Worm (Caenorhabditis elegans) whole organism, L4 larva: Measurements from ENCODE around the gene F40C5.2.

Experiments used
- F44E2.7 ChIP-seq: fragments of 200-800 bp; sonication (Bioruptor generic); IDR thresholded peaks from 2 replicates; pipeline ENCODE4 v2.1.2; 2022; ENCODE audit warnings: missing genetic modification characterization, missing compliant biosample characterization
- R02D3.7 ChIP-seq: fragments of 150-350 bp; sonication (generic microtip); optimal IDR thresholded peaks from 3 replicates; lab custom pipeline; 2014; ENCODE audit warnings: missing biosample characterization, missing genetic modification characterization
- T20F7.1 ChIP-seq: fragments of 200-800 bp; sonication (Bioruptor generic); optimal IDR thresholded peaks from 2 replicates; lab custom pipeline; 2018; ENCODE audit warnings: mild to moderate bottlenecking, missing genetic modification characterization, missing compliant biosample characterization
- T26A8.4 ChIP-seq: fragments of 200-800 bp; sonication (Bioruptor generic); IDR thresholded peaks from 2 replicates; pipeline ENCODE4 v1.3.6; 2022; ENCODE audit warnings: missing genetic modification characterization, missing compliant biosample characterization
- Y105C5A.15 ChIP-seq: fragments of 200-800 bp; sonication (Bioruptor generic); IDR thresholded peaks from 2 replicates; pipeline ENCODE4 v1.3.6; 2022; ENCODE audit warnings: missing genetic modification characterization, missing compliant biosample characterization
- Y48G9A.11 ChIP-seq: fragments of 200-800 bp; sonication (Bioruptor generic); IDR thresholded peaks from 2 replicates; pipeline ENCODE4 v1.3.6; 2022; ENCODE audit warnings: missing genetic modification reagents, missing genetic modification characterization, missing compliant biosample characterization
- Y5F2A.4 ChIP-seq: fragments of 200-800 bp; sonication (Bioruptor generic); optimal IDR thresholded peaks from 2 replicates; lab custom pipeline; 2018; ENCODE audit warnings: mild to moderate bottlenecking, missing genetic modification characterization, missing compliant biosample characterization
- Y75B8A.6 ChIP-seq: fragments of 200-800 bp; sonication (Bioruptor generic); IDR thresholded peaks from 2 replicates; pipeline ENCODE4 v1.3.6; 2022; ENCODE audit warnings: missing genetic modification reagents, missing genetic modification characterization, missing compliant biosample characterization
- ZK337.2 ChIP-seq: fragments of 200-800 bp; sonication (Bioruptor generic); IDR thresholded peaks from 2 replicates; pipeline ENCODE4 v1.3.6; 2022; ENCODE audit warnings: missing genetic modification reagents, missing genetic modification characterization, missing compliant biosample characterization
- ZK546.5 ChIP-seq, 2 experiments: sonication (generic microtip); optimal IDR thresholded peaks; 2 replicates each; lab custom pipeline; 2017; ENCODE audit warnings: missing biosample characterization in 2 of 2, missing genetic modification characterization in 2 of 2
- aly-2 ChIP-seq: sonication (generic microtip); optimal IDR thresholded peaks from 2 replicates; lab custom pipeline; 2018; ENCODE audit warnings: missing biosample characterization, missing genetic modification characterization
- attf-4 ChIP-seq: sonication (generic microtip); optimal IDR thresholded peaks from 3 replicates; lab custom pipeline; 2017; ENCODE audit warnings: missing biosample characterization, missing genetic modification characterization
- ceh-20 ChIP-seq: fragments of 200-800 bp; sonication (Bioruptor generic); IDR thresholded peaks from 2 replicates; pipeline ENCODE4 v1.3.6; 2022; ENCODE audit warnings: missing genetic modification reagents, missing genetic modification characterization, missing compliant biosample characterization
- ceh-28 ChIP-seq: fragments of 150-350 bp; optimal IDR thresholded peaks from 2 replicates; lab custom pipeline; 2014; ENCODE audit warnings: missing biosample characterization, missing genetic modification reagents, missing genetic modification characterization
- ceh-32 ChIP-seq: sonication (generic microtip); optimal IDR thresholded peaks from 2 replicates; lab custom pipeline; 2016; ENCODE audit warnings: mild to moderate bottlenecking, missing genetic modification characterization, missing compliant biosample characterization; ENCODE audit not compliant: poor library complexity
- ceh-44 ChIP-seq: fragments of 200-800 bp; sonication (Bioruptor generic); IDR thresholded peaks from 2 replicates; pipeline ENCODE4 v1.3.6; 2022; ENCODE audit warnings: missing genetic modification reagents, missing genetic modification characterization, missing compliant biosample characterization
- ceh-82 ChIP-seq: sonication (generic microtip); optimal IDR thresholded peaks from 2 replicates; lab custom pipeline; 2017; ENCODE audit warnings: missing biosample characterization, missing genetic modification characterization
- daf-12 ChIP-seq: fragments of 150-350 bp; optimal IDR thresholded peaks from 2 replicates; lab custom pipeline; 2014; ENCODE audit warnings: missing biosample characterization, missing genetic modification reagents, missing genetic modification characterization
- daf-16 ChIP-seq, 3 experiments: sonication (generic microtip); optimal IDR thresholded peaks; 2 replicates each; lab custom pipeline; 2016 to 2017; ENCODE audit warnings: missing genetic modification characterization in 3 of 3, missing genetic modification reagents in 3 of 3, mild to moderate bottlenecking in 2 of 3, missing compliant biosample characterization in 2 of 3, missing biosample characterization in 1 of 3, moderate library complexity in 1 of 3
- daf-8 ChIP-seq: fragments of 200-800 bp; sonication (Bioruptor generic); IDR thresholded peaks from 2 replicates; pipeline ENCODE4 v1.3.6; 2022; ENCODE audit warnings: missing genetic modification characterization, missing compliant biosample characterization
- dmd-6 ChIP-seq: fragments of 200-800 bp; sonication (Bioruptor generic); IDR thresholded peaks from 2 replicates; pipeline ENCODE4 v1.3.6; 2022; ENCODE audit warnings: missing genetic modification reagents, missing genetic modification characterization, missing compliant biosample characterization
- dmd-8 ChIP-seq: fragments of 200-800 bp; sonication (Bioruptor generic); IDR thresholded peaks from 2 replicates; pipeline ENCODE4 v1.3.6; 2022; ENCODE audit warnings: missing genetic modification characterization, missing compliant biosample characterization
- duxl-1 ChIP-seq: sonication (generic microtip); optimal IDR thresholded peaks from 2 replicates; lab custom pipeline; 2016; ENCODE audit warnings: mild to moderate bottlenecking, missing genetic modification characterization, moderate library complexity, missing compliant biosample characterization; ENCODE audit not compliant: poor library complexity
- fkh-10 ChIP-seq: fragments of 150-350 bp; optimal IDR thresholded peaks from 2 replicates; lab custom pipeline; 2014; ENCODE audit warnings: missing biosample characterization, missing genetic modification reagents, missing genetic modification characterization
- hif-1 ChIP-seq, 2 experiments: sonication (generic microtip); optimal IDR thresholded peaks; 2 replicates each; lab custom pipeline; 2016 to 2017; ENCODE audit warnings: missing compliant biosample characterization in 2 of 2, missing genetic modification characterization in 2 of 2, missing genetic modification reagents in 2 of 2, missing genotype in 2 of 2, mild to moderate bottlenecking in 1 of 2
- hlh-11 ChIP-seq: fragments of 200-800 bp; sonication (Bioruptor generic); optimal IDR thresholded peaks from 2 replicates; lab custom pipeline; 2018; ENCODE audit warnings: mild to moderate bottlenecking, missing genetic modification characterization, missing compliant biosample characterization
- hmg-1.1 ChIP-seq: fragments of 200-800 bp; sonication (Bioruptor generic); IDR thresholded peaks from 2 replicates; pipeline ENCODE4 v1.3.6; 2022; ENCODE audit warnings: missing genetic modification reagents, missing genetic modification characterization, missing compliant biosample characterization
- jun-1 ChIP-seq: fragments of 150-350 bp; optimal IDR thresholded peaks from 2 replicates; lab custom pipeline; 2014; ENCODE audit warnings: missing biosample characterization, missing genetic modification reagents, missing genetic modification characterization
- lin-1 ChIP-seq: fragments of 200-800 bp; sonication (Bioruptor generic); IDR thresholded peaks from 2 replicates; pipeline ENCODE4 v1.3.6; 2022; ENCODE audit warnings: missing genetic modification reagents, missing genetic modification characterization, missing compliant biosample characterization
- lin-15B ChIP-seq: fragments of 150-350 bp; sonication (generic microtip); optimal IDR thresholded peaks from 3 replicates; lab custom pipeline; 2014; ENCODE audit warnings: missing biosample characterization, missing genetic modification characterization
- lin-39 ChIP-seq: fragments of 150-350 bp; optimal IDR thresholded peaks from 2 replicates; lab custom pipeline; 2014; ENCODE audit warnings: missing biosample characterization, missing genetic modification reagents, missing genetic modification characterization
- lsy-2 ChIP-seq, 2 experiments: fragments of 150-350 bp in 1 of 2; sonication (generic microtip) in 1 of 2; optimal IDR thresholded peaks; 2 replicates each; lab custom pipeline; 2014 to 2017; ENCODE audit warnings: missing biosample characterization in 2 of 2, missing genetic modification characterization in 2 of 2
- madf-5 ChIP-seq, 2 experiments: fragments of 200-800 bp; sonication (Bioruptor generic); IDR thresholded peaks; 2 replicates each; pipeline ENCODE4 v1.3.6; 2022; ENCODE audit warnings: missing compliant biosample characterization in 2 of 2, missing genetic modification characterization in 2 of 2
- madf-9 ChIP-seq: fragments of 200-800 bp; sonication (Bioruptor generic); conservative IDR thresholded peaks from 2 replicates; pipeline ENCODE4 v1.3.6; 2022; ENCODE audit warnings: missing genetic modification reagents, missing genetic modification characterization, missing compliant biosample characterization
- mdl-1 ChIP-seq, 2 experiments: fragments of 150-350 bp in 1 of 2; sonication (generic microtip) in 1 of 2; optimal IDR thresholded peaks; 2 replicates each; lab custom pipeline; 2014 to 2017; ENCODE audit warnings: missing biosample characterization in 2 of 2, missing genetic modification characterization in 2 of 2
- nhr-11 ChIP-seq: fragments of 150-350 bp; optimal IDR thresholded peaks from 2 replicates; lab custom pipeline; 2014; ENCODE audit warnings: missing biosample characterization, missing genetic modification characterization
- nhr-111 ChIP-seq: fragments of 200-800 bp; sonication (Bioruptor generic); optimal IDR thresholded peaks from 2 replicates; lab custom pipeline; 2018; ENCODE audit warnings: mild to moderate bottlenecking, missing genetic modification characterization, missing compliant biosample characterization
- nhr-237 ChIP-seq: sonication (generic microtip); optimal IDR thresholded peaks from 2 replicates; lab custom pipeline; 2017; ENCODE audit warnings: missing biosample characterization, missing genetic modification characterization
- nhr-6 ChIP-seq: fragments of 150-350 bp; optimal IDR thresholded peaks from 2 replicates; lab custom pipeline; 2014; ENCODE audit warnings: missing biosample characterization, missing genetic modification characterization
- nhr-76 ChIP-seq: fragments of 150-350 bp; optimal IDR thresholded peaks from 2 replicates; lab custom pipeline; 2014; ENCODE audit warnings: missing biosample characterization, missing genetic modification characterization
- nhr-77 ChIP-seq: fragments of 150-350 bp; optimal IDR thresholded peaks from 2 replicates; lab custom pipeline; 2014; ENCODE audit warnings: missing biosample characterization, missing genetic modification characterization
- php-3 ChIP-seq: fragments of 200-800 bp; sonication (Bioruptor generic); IDR thresholded peaks from 2 replicates; pipeline ENCODE4 v1.3.6; 2022; ENCODE audit warnings: missing genetic modification reagents, missing genetic modification characterization, missing compliant biosample characterization
- rbr-2 ChIP-seq: sonication (generic microtip); optimal IDR thresholded peaks from 2 replicates; lab custom pipeline; 2016; ENCODE audit warnings: missing genotype, missing genetic modification characterization, missing compliant biosample characterization
- snpc-1.2 ChIP-seq: fragments of 200-800 bp; sonication (Bioruptor generic); IDR thresholded peaks from 2 replicates; pipeline ENCODE4 v1.3.6; 2022; ENCODE audit warnings: missing genetic modification reagents, missing genetic modification characterization, missing compliant biosample characterization
- snpc-4 ChIP-seq: fragments of 150-350 bp; optimal IDR thresholded peaks from 2 replicates; lab custom pipeline; 2014; ENCODE audit warnings: missing biosample characterization, missing genetic modification characterization
- tag-97 ChIP-seq: fragments of 200-800 bp; sonication (Bioruptor generic); IDR thresholded peaks from 2 replicates; pipeline ENCODE4 v1.3.6; 2022; ENCODE audit warnings: missing genetic modification characterization, missing compliant biosample characterization
- tra-1 ChIP-seq: fragments of 200-800 bp; sonication (Bioruptor generic); IDR thresholded peaks from 2 replicates; pipeline ENCODE4 v1.3.6; 2022; ENCODE audit warnings: missing genetic modification reagents, missing genetic modification characterization, missing compliant biosample characterization
- unc-62 ChIP-seq, 3 experiments: fragments of 150-350 bp in 1 of 3; sonication (generic microtip); optimal IDR thresholded peaks in 2 of 3; peaks in 1 of 3; 1 replicate in 1 of 3; 2 replicates in 2 of 3; lab custom pipeline; 2014 to 2017; ENCODE audit warnings: missing biosample characterization in 3 of 3, missing genetic modification characterization in 3 of 3, missing genetic modification reagents in 3 of 3, missing genotype in 1 of 3
- zfp-2 ChIP-seq: sonication (generic microtip); optimal IDR thresholded peaks from 2 replicates; lab custom pipeline; 2016; ENCODE audit warnings: mild to moderate bottlenecking, missing genetic modification characterization, missing compliant biosample characterization
- zip-11 ChIP-seq: fragments of 200-800 bp; sonication (Bioruptor generic); IDR thresholded peaks from 2 replicates; pipeline ENCODE4 v1.3.6; 2022; ENCODE audit warnings: missing genetic modification characterization, missing compliant biosample characterization
- ztf-11 ChIP-seq: fragments of 150-350 bp; optimal IDR thresholded peaks from 2 replicates; lab custom pipeline; 2014; ENCODE audit warnings: missing biosample characterization, missing genetic modification characterization

The F40C5.2 gene

DNA sequence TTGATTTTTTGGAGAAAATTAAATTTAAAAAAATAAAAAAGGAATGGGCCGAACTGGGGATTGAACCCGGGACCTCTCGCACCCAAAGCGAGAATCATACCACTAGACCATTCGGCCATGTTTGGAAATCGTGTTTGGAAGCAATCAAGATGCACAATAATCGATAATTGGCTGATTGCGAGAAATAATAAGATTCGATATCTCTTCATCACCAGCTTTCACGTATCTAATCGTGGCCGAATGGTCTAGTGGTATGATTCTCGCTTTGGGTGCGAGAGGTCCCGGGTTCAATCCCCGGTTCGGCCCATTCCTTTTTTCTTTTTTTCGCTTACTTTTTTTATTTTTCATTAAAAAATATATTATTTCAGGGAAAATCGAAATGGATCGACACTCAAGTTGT is 11.3 kb downstream of the F40C5.2 start (continued):
- no peak for TF ChIP-seq daf-12 (tag; lab: Kevin White, UChicago)
- no peak for TF ChIP-seq nhr-111 (GFP tag; lab: Kevin White, UChicago)
- TF ChIP-seq nhr-76 (tag; lab: Kevin White, UChicago) = no peak
- no peak for TF ChIP-seq rbr-2 (tag; lab: Kevin White, UChicago)
- no peak for TF ChIP-seq snpc-4
- TF ChIP-seq madf-5 (GFP tag; IDR thresholded peaks at IDR 0.05; lab: Robert Waterston, UW) = peak; percentile 55 to 60; a peak in 1 of 4 replicates
- 0 out of 2 replicates have a peak, but pooled peaks have one; percentile 37 for TF ChIP-seq dmd-8 (GFP tag; lab: Robert Waterston, UW)
- TF ChIP-seq lin-1 = 0 out of 2 replicates have a peak, but pooled peaks have one; percentile 21
- TF ChIP-seq hmg-1.1 (GFP tag; lab: Robert Waterston, UW) = no peak
- TF ChIP-seq daf-8 (GFP tag; lab: Robert Waterston, UW) = no peak
- no peak for TF ChIP-seq T20F7.1 (GFP tag; lab: Kevin White, UChicago)
- TF ChIP-seq hlh-11 (tag; lab: Kevin White, UChicago) = no peak
- 0 out of 2 replicates have a peak, but pooled peaks have one; percentile 4 for TF ChIP-seq madf-9 (GFP tag; lab: Robert Waterston, UW)
- TF ChIP-seq ztf-11 = no peak
- TF ChIP-seq Y105C5A.15 (GFP tag; lab: Robert Waterston, UW) = peak; percentile 75; the same call in 1 of the 2 replicates
- TF ChIP-seq nhr-11 (tag; lab: Kevin White, UChicago) = no peak
- no peak for TF ChIP-seq zip-11 (GFP tag; lab: Robert Waterston, UW)
- TF ChIP-seq daf-16 (GFP tag; optimal IDR thresholded peaks at IDR 0.05; lab: Kevin White, UChicago) = no peak
- no peak for TF ChIP-seq daf-16 (tag; optimal IDR thresholded peaks at IDR 0.05; lab: Kevin White, UChicago)
- no peak for TF ChIP-seq nhr-237 (tag; lab: Kevin White, UChicago)
- TF ChIP-seq lin-15B (tag; lab: Kevin White, UChicago) = no peak
- no peak for TF ChIP-seq fkh-10 (GFP tag; lab: Kevin White, UChicago)
- no peak for TF ChIP-seq R02D3.7
- peak; percentile 39; the same call in 1 of the 2 replicates for TF ChIP-seq ceh-44
- TF ChIP-seq nhr-77 (tag; lab: Kevin White, UChicago) = no peak
- peak in 1 of 2 experiments; percentile 35 for TF ChIP-seq lsy-2 (tag; optimal IDR thresholded peaks at IDR 0.05; lab: Kevin White, UChicago)
- TF ChIP-seq Y75B8A.6 (GFP tag; lab: Robert Waterston, UW) = no peak
- TF ChIP-seq tra-1 (GFP tag; lab: Robert Waterston, UW) = peak; percentile 47; the same call in 1 of the 2 replicates
- no peak for TF ChIP-seq jun-1 (tag; lab: Kevin White, UChicago)
- TF ChIP-seq snpc-1.2 (GFP tag; lab: Robert Waterston, UW) = peak; percentile 72
- peak; percentile 70; the same call in 1 of the 2 replicates for TF ChIP-seq Y48G9A.11 (GFP tag; lab: Robert Waterston, UW)
- TF ChIP-seq duxl-1 (tag; lab: Kevin White, UChicago) = peak; percentile 25
- TF ChIP-seq hif-1 (tag; optimal IDR thresholded peaks at IDR 0.05; lab: Kevin White, UChicago) = no peak
- peak; percentile 49 for TF ChIP-seq T26A8.4 (GFP tag; lab: Robert Waterston, UW)
- TF ChIP-seq ceh-32 (tag; lab: Kevin White, UChicago) = no peak
- no peak for TF ChIP-seq ceh-82 (tag; lab: Kevin White, UChicago)
- TF ChIP-seq ZK546.5 (tag; optimal IDR thresholded peaks at IDR 0.05; lab: Kevin White, UChicago) = no peak
- TF ChIP-seq Y5F2A.4 (GFP tag; lab: Kevin White, UChicago) = no peak
- no peak for TF ChIP-seq unc-62 (GFP tag; optimal IDR thresholded peaks at IDR 0.05 in 1 of 2; lab: Kevin White, UChicago)
- no peak for TF ChIP-seq unc-62 (tag; optimal IDR thresholded peaks at IDR 0.05; lab: Kevin White, UChicago)
- no peak for TF ChIP-seq zfp-2 (tag; lab: Kevin White, UChicago)
- TF ChIP-seq tag-97 = no peak
- peak; percentile 8; the same call in 1 of the 2 replicates for TF ChIP-seq dmd-6
- no peak for TF ChIP-seq attf-4
- no peak for TF ChIP-seq mdl-1 (tag; optimal IDR thresholded peaks at IDR 0.05; lab: Kevin White, UChicago)
- 0 out of 2 replicates have a peak, but pooled peaks have one; percentile 7 for TF ChIP-seq F44E2.7 (GFP tag; lab: Robert Waterston, UW)
- TF ChIP-seq php-3 (GFP tag; lab: Robert Waterston, UW) = no peak
- no peak for TF ChIP-seq aly-2
- TF ChIP-seq ceh-20 (GFP tag; lab: Robert Waterston, UW) = no peak
- no peak for TF ChIP-seq lin-39 (tag; lab: Kevin White, UChicago)
- no peak for TF ChIP-seq nhr-6 (tag; lab: Kevin White, UChicago)
- TF ChIP-seq ZK337.2 = 0 out of 2 replicates have a peak, but pooled peaks have one; percentile 16
- TF ChIP-seq ceh-28 = no peak
